Fruit fly (Drosophila melanogaster): ENCODE results near the gene fusl.

fusl gene

dm6 chr2L:5345900-5346299 lies 8.0 kb upstream of the fusl start, which contains the start of gene nompC:
TSS of gene nompC (plus strand) at chr2L:5346200.
- TF ChIP-seq ttk (optimal IDR thresholded peaks at IDR 0.05) (no peak), Sin3A (optimal IDR thresholded peaks at IDR 0.05) (no peak), Myc (optimal IDR thresholded peaks at IDR 0.05) (no peak), insv (optimal IDR thresholded peaks at IDR 0.05) (no peak), h (optimal IDR thresholded peaks at IDR 0.05) (no peak), psq (optimal IDR thresholded peaks at IDR 0.05) (no peak)

dm6 chr2L:5342119-5342817 lies 4.4 kb upstream of the fusl start, which contains the start of gene Acsf2:
TSS of gene Acsf2 (minus strand) at chr2L:5342234.
- no peak for TF ChIP-seq Sin3A (optimal IDR thresholded peaks at IDR 0.05)
- TF ChIP-seq psq (optimal IDR thresholded peaks at IDR 0.05): no peak
- no peak for TF ChIP-seq Myc (optimal IDR thresholded peaks at IDR 0.05)
- no peak for TF ChIP-seq h (optimal IDR thresholded peaks at IDR 0.05)
- TF ChIP-seq insv (optimal IDR thresholded peaks at IDR 0.05): no peak
- TF ChIP-seq ttk (optimal IDR thresholded peaks at IDR 0.05): no peak

- TF ChIP-seq Myc (optimal IDR thresholded peaks at IDR 0.05): no peak
- TF ChIP-seq insv (optimal IDR thresholded peaks at IDR 0.05): no peak
- TF ChIP-seq psq (optimal IDR thresholded peaks at IDR 0.05): no peak
- no peak for TF ChIP-seq ttk (optimal IDR thresholded peaks at IDR 0.05)
- no peak for TF ChIP-seq h (optimal IDR thresholded peaks at IDR 0.05)
- TF ChIP-seq Sin3A (optimal IDR thresholded peaks at IDR 0.05): no peak
Measured at dm6 chr2L:5341015-5341608, 3.2 kb upstream of the fusl start.

dm6 chr2L:5338721-5339036 lies 806 bp upstream of the fusl start:
- TF ChIP-seq Myc (optimal IDR thresholded peaks at IDR 0.05) (no peak), Sin3A (optimal IDR thresholded peaks at IDR 0.05) (no peak), ttk (optimal IDR thresholded peaks at IDR 0.05) (no peak), insv (optimal IDR thresholded peaks at IDR 0.05) (no peak), psq (optimal IDR thresholded peaks at IDR 0.05) (no peak), h (optimal IDR thresholded peaks at IDR 0.05) (no peak)

- TF ChIP-seq psq (optimal IDR thresholded peaks at IDR 0.05) (no peak), h (optimal IDR thresholded peaks at IDR 0.05) (no peak), ttk (optimal IDR thresholded peaks at IDR 0.05) (no peak), Sin3A (optimal IDR thresholded peaks at IDR 0.05) (no peak), Myc (optimal IDR thresholded peaks at IDR 0.05) (no peak), insv (optimal IDR thresholded peaks at IDR 0.05) (no peak)
Measured at dm6 chr2L:5337159-5337558, 714 bp downstream of the fusl start.

dm6 chr2L:5332574-5332973 lies 5.3 kb downstream of the fusl start:
- no peak for TF ChIP-seq h (optimal IDR thresholded peaks at IDR 0.05)
- TF ChIP-seq Sin3A (optimal IDR thresholded peaks at IDR 0.05): no peak
- no peak for TF ChIP-seq ttk (optimal IDR thresholded peaks at IDR 0.05)
- TF ChIP-seq psq (optimal IDR thresholded peaks at IDR 0.05): no peak
- TF ChIP-seq Myc (optimal IDR thresholded peaks at IDR 0.05): no peak
- TF ChIP-seq insv (optimal IDR thresholded peaks at IDR 0.05): no peak

- TF ChIP-seq ttk (optimal IDR thresholded peaks at IDR 0.05) (no peak), h (optimal IDR thresholded peaks at IDR 0.05) (no peak)
Measured at dm6 chr2L:5329557-5329956, 8.3 kb downstream of the fusl start, which contains the start of gene TotM. TSS of gene TotM (plus strand) at chr2L:5329857.

dm6 chr2L:5328829-5329499 lies 8.9 kb downstream of the fusl start, which contains the start of gene CG14022:
TSS of gene CG14022 (minus strand) at chr2L:5328879.
- TF ChIP-seq ttk (optimal IDR thresholded peaks at IDR 0.05) (no peak), Sin3A (optimal IDR thresholded peaks at IDR 0.05) (no peak), Myc (optimal IDR thresholded peaks at IDR 0.05) (no peak), insv (optimal IDR thresholded peaks at IDR 0.05) (no peak), psq (optimal IDR thresholded peaks at IDR 0.05) (no peak), h (optimal IDR thresholded peaks at IDR 0.05) (no peak)

dm6 chr2L:5327266-5327621 lies 10.6 kb downstream of the fusl start:
- TF ChIP-seq psq (optimal IDR thresholded peaks at IDR 0.05) (no peak), ttk (optimal IDR thresholded peaks at IDR 0.05) (no peak), insv (optimal IDR thresholded peaks at IDR 0.05) (no peak), h (optimal IDR thresholded peaks at IDR 0.05) (no peak), Sin3A (optimal IDR thresholded peaks at IDR 0.05) (no peak), Myc (optimal IDR thresholded peaks at IDR 0.05) (no peak)

- no peak for TF ChIP-seq ttk (optimal IDR thresholded peaks at IDR 0.05)
- no peak for TF ChIP-seq psq (optimal IDR thresholded peaks at IDR 0.05)
- no peak for TF ChIP-seq Myc (optimal IDR thresholded peaks at IDR 0.05)
- TF ChIP-seq Sin3A (optimal IDR thresholded peaks at IDR 0.05): no peak
- no peak for TF ChIP-seq h (optimal IDR thresholded peaks at IDR 0.05)
- TF ChIP-seq insv (optimal IDR thresholded peaks at IDR 0.05): no peak
Measured at dm6 chr2L:5326414-5327265, 11.2 kb downstream of the fusl start, which contains the start of the genes Ncoa6 and cype. TSS of gene Ncoa6 (minus strand) at chr2L:5326683. TSS of gene cype (plus strand) at chr2L:5327227.

dm6 chr2L:5324958-5325850 lies 12.7 kb downstream of the fusl start:
- no peak for TF ChIP-seq psq (optimal IDR thresholded peaks at IDR 0.05)
- no peak for TF ChIP-seq ttk (optimal IDR thresholded peaks at IDR 0.05)
- TF ChIP-seq insv (optimal IDR thresholded peaks at IDR 0.05): no peak
- TF ChIP-seq Sin3A (optimal IDR thresholded peaks at IDR 0.05): no peak
- no peak for TF ChIP-seq Myc (optimal IDR thresholded peaks at IDR 0.05)
- TF ChIP-seq h (optimal IDR thresholded peaks at IDR 0.05): no peak

All from Kc167 (cell line).